Worm (Caenorhabditis elegans): ENCODE data around the gene eef-1A.1.

The eef-1A.1 gene

DNA sequence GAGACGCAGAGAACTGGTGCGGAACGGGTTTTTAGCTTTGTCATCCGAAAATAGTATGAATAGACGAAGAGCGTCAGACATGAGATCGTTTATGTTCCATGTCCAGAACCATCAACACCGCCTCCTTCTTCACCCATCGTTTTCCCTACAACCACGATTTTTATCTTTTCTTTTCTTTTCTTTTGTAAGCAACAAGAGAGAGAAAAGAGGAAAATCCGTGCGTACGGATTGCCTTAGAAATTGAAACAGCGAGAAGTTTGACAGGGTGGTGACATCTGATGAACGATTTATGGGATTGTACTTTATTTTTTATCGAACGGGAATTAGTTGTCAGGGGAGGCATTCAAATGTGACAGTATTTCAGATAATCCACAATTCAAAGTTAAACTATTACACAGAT lies 25.8 kb downstream of the eef-1A.1 start, which contains the start of gene abu-13:
Gene abu-13, minus strand, starts transcription at position 152 of the 400 bp plus-strand sequence.
- no peak for TF ChIP-seq unc-62 (GFP tag; optimal IDR thresholded peaks at IDR 0.05)

- TF ChIP-seq unc-62 (GFP tag; optimal IDR thresholded peaks at IDR 0.05) = no peak
Measured at ce11 chrIII:6945319-6945718, 26.2 kb downstream of the eef-1A.1 start.

ce11 chrIII:6939523-6939922 lies 32.0 kb downstream of the eef-1A.1 start, which contains the start of gene F57B9.3:
TSS of gene F57B9.3 (plus strand) at chrIII:6939823.
- TF ChIP-seq unc-62 (GFP tag; optimal IDR thresholded peaks at IDR 0.05) = no peak

- no peak for TF ChIP-seq unc-62 (GFP tag; optimal IDR thresholded peaks at IDR 0.05)
Measured at ce11 chrIII:6935269-6936017, 36.1 kb downstream of the eef-1A.1 start, which contains the start of the genes F57B9.8 and coq-2. TSS of gene F57B9.8 (minus strand) at chrIII:6935319. TSS of gene coq-2 (plus strand) at chrIII:6935967.

ce11 chrIII:6931896-6932295 lies 39.6 kb downstream of the eef-1A.1 start, which contains the start of gene byn-1:
TSS of gene byn-1 (plus strand) at chrIII:6932001.
- no peak for TF ChIP-seq unc-62 (GFP tag; optimal IDR thresholded peaks at IDR 0.05)

ce11 chrIII:6929558-6930167 lies 41.8 kb downstream of the eef-1A.1 start, which contains the start of gene inf-1:
TSS of gene inf-1 (plus strand) at chrIII:6930134.
- no peak for TF ChIP-seq unc-62 (GFP tag; optimal IDR thresholded peaks at IDR 0.05)

DNA sequence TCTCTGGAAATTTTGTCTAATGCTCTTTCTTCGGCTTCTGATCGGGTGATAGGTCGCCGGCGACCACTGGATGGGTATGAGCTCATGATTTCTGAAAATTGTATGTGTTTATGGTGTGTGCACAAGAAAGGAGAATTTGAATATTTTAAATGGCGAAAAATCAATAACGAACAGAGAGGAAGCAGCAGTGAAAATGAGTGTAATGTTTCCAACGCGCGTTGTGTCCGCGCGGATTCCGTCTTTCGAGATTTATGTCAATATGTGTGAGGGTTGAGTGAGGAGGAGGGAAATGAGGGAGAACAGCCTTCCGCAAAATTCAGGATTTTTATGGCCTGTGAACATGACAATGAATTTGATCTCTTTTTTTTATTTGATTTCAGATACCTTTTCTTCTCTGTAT lies 42.8 kb downstream of the eef-1A.1 start, which contains the start of gene flap-1:
Gene flap-1, minus strand, starts transcription at position 101 of the 400 bp plus-strand sequence.
- TF ChIP-seq unc-62 (GFP tag; optimal IDR thresholded peaks at IDR 0.05) = no peak

All from whole organism, dauer.